Fruit fly (Drosophila melanogaster): ENCODE data around the gene CG43117.

The CG43117 gene

DNA sequence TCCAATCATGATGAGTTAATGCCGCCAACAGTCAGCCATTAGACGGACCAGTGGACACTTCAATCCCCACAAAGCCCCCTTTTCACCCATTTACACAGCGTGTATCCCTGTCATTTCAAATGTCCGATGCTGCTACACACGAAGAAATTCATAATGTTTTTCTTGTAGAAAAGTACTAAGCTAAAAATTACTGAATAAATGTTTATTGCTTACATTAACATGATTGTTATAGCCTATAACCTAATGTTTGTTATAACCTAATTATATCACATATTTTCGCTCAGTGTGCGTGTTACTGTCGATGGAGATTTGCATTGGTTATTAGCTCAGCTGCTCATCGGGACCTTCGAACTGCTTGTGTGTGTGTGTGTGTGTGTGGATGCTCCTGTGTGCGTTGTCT, 18.1 kb upstream of the CG43117 start (continued):
- TF ChIP-seq Sox14 (GFP tag; optimal IDR thresholded peaks at IDR 0.05), result peak; percentile 46
- peak; percentile 4 for TF ChIP-seq CG10631 (GFP tag; optimal IDR thresholded peaks at IDR 0.05)
- TF ChIP-seq Sox102F (GFP tag; optimal IDR thresholded peaks at IDR 0.05), result peak; percentile 42
- TF ChIP-seq CG34406 (GFP tag; optimal IDR thresholded peaks at IDR 0.05), result peak; percentile 30
- peak; percentile 82 for TF ChIP-seq eg (GFP tag; IDR thresholded peaks at IDR 0.05)
- no peak for TF ChIP-seq CG6854 (GFP tag; optimal IDR thresholded peaks at IDR 0.05)
- TF ChIP-seq vri (GFP tag; optimal IDR thresholded peaks at IDR 0.05), result peak; percentile 3
- TF ChIP-seq fd85E (GFP tag; optimal IDR thresholded peaks at IDR 0.05), result no peak
- TF ChIP-seq CG8119 (GFP tag; IDR thresholded peaks at IDR 0.05), result peak; percentile 63; the same call in 2 of the 3 replicates
- TF ChIP-seq Smox (GFP tag; optimal IDR thresholded peaks at IDR 0.05), result peak; percentile 44
- peak; percentile 65 for TF ChIP-seq esn (GFP tag; optimal IDR thresholded peaks at IDR 0.05)
- TF ChIP-seq Eip93F (GFP tag; optimal IDR thresholded peaks at IDR 0.05), result no peak
- TF ChIP-seq dsx (GFP tag; optimal IDR thresholded peaks at IDR 0.05; ENCODE audit: poor library complexity, severe bottlenecking), result no peak
- no peak for TF ChIP-seq Sox15 (GFP tag; optimal IDR thresholded peaks at IDR 0.05)
- TF ChIP-seq Ets96B (tag; optimal IDR thresholded peaks at IDR 0.05), result peak; percentile 31
- TF ChIP-seq CG32006 (GFP tag; optimal IDR thresholded peaks at IDR 0.05), result peak; percentile 62
- peak; percentile 52 for TF ChIP-seq lz (GFP tag; optimal IDR thresholded peaks at IDR 0.05)

- no peak for TF ChIP-seq vri (GFP tag; optimal IDR thresholded peaks at IDR 0.05)
- TF ChIP-seq CG1621 (tag; optimal IDR thresholded peaks at IDR 0.05), result peak; percentile 41
- peak; percentile 16 for TF ChIP-seq CG6276 (GFP tag; optimal IDR thresholded peaks at IDR 0.05)
- TF ChIP-seq CG6854 (GFP tag; optimal IDR thresholded peaks at IDR 0.05), result peak; percentile 75
- no peak for TF ChIP-seq fd85E (GFP tag; optimal IDR thresholded peaks at IDR 0.05)
- TF ChIP-seq Lpt (GFP tag; optimal IDR thresholded peaks at IDR 0.05), result peak; percentile 10
- TF ChIP-seq lz (GFP tag; optimal IDR thresholded peaks at IDR 0.05), result no peak
- peak; percentile 72 for TF ChIP-seq Eip78C (GFP tag)
- peak; percentile 38; the same call in 2 of the 3 replicates for TF ChIP-seq eg (GFP tag; IDR thresholded peaks at IDR 0.05)
- peak; percentile 18 for TF ChIP-seq CG6808 (GFP tag; optimal IDR thresholded peaks at IDR 0.05)
- peak; percentile 15 for TF ChIP-seq CG32006 (GFP tag; optimal IDR thresholded peaks at IDR 0.05)
- no peak for TF ChIP-seq Eip75B (GFP tag; optimal IDR thresholded peaks at IDR 0.05)
- peak in 1 of 2 experiments; percentile 2 for TF ChIP-seq ss (GFP tag; optimal IDR thresholded peaks at IDR 0.05)
- TF ChIP-seq Blimp-1 (GFP tag; optimal IDR thresholded peaks at IDR 0.05), result peak; percentile 73
- TF ChIP-seq Ets96B (tag; optimal IDR thresholded peaks at IDR 0.05), result no peak
- TF ChIP-seq CG3919 (GFP tag; optimal IDR thresholded peaks at IDR 0.05), result peak; percentile 8
Observed at dm6 chr3R:26440455-26441196, 14.0 kb upstream of the CG43117 start, which contains the start of gene tx. tx (plus strand) TSS chr3R:26440778.

DNA sequence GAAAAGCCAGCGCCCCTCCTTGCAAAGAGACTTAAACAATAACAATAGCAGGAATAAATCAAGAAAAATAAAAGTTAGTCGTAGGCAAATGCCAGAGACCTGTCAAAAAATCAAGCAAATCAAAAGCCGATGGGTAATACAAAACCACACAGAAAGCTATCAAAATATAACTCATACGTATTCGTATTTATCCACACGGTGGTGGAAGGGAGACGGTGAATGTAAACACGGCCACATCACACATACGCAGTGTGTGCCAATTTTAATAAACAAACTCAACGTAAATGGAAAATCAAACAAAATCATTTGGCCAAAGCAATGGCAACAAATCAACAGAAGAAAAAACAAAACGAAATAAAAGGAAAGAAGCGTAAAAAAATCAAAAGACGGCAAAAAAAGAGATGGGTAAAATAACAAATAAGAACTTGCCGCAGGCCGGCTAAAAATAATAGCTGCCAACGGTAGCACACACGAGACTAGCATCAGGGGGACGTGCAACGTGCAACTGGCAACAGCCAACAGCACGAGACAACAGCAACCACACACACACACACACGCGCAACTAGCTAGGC, 11.9 kb upstream of the CG43117 start:
- TF ChIP-seq Ets96B (tag; optimal IDR thresholded peaks at IDR 0.05) (no peak), CG32006 (GFP tag; optimal IDR thresholded peaks at IDR 0.05) (no peak), esn (GFP tag; optimal IDR thresholded peaks at IDR 0.05) (no peak), Sox14 (GFP tag; optimal IDR thresholded peaks at IDR 0.05) (no peak), CG34406 (GFP tag; optimal IDR thresholded peaks at IDR 0.05) (no peak), Eip78C (GFP tag) (no peak), Hr38 (GFP tag; optimal IDR thresholded peaks at IDR 0.05) (no peak), Hr4 (GFP tag; optimal IDR thresholded peaks at IDR 0.05) (no peak), CG8119 (GFP tag; IDR thresholded peaks at IDR 0.05) (peak; percentile 55), Blimp-1 (GFP tag; optimal IDR thresholded peaks at IDR 0.05) (no peak), CG6854 (GFP tag; optimal IDR thresholded peaks at IDR 0.05) (no peak), fd59A (GFP tag; optimal IDR thresholded peaks at IDR 0.05) (no peak), CG6792 (GFP tag; optimal IDR thresholded peaks at IDR 0.05) (no peak), CG8319 (GFP tag; optimal IDR thresholded peaks at IDR 0.05) (no peak), CG4318 (GFP tag; optimal IDR thresholded peaks at IDR 0.05) (no peak), Smox (GFP tag; optimal IDR thresholded peaks at IDR 0.05) (no peak), CG10669 (GFP tag; optimal IDR thresholded peaks at IDR 0.05) (no peak), CG1621 (tag; optimal IDR thresholded peaks at IDR 0.05) (no peak), lz (GFP tag; optimal IDR thresholded peaks at IDR 0.05) (no peak), svp (GFP tag) (no peak), CG31627 (GFP tag; optimal IDR thresholded peaks at IDR 0.05) (no peak), pdm3 (GFP tag; optimal IDR thresholded peaks at IDR 0.05) (no peak), CG7368 (GFP tag; optimal IDR thresholded peaks at IDR 0.05) (no peak), Sox15 (GFP tag; optimal IDR thresholded peaks at IDR 0.05) (no peak), CG6163 (GFP tag; IDR thresholded peaks at IDR 0.05) (peak; percentile 51; the same call in 2 of the 3 replicates), Eip93F (GFP tag; optimal IDR thresholded peaks at IDR 0.05) (no peak), OdsH (GFP tag; optimal IDR thresholded peaks at IDR 0.05) (no peak), CG6808 (GFP tag; optimal IDR thresholded peaks at IDR 0.05) (peak; percentile 5), CG9139 (GFP tag; optimal IDR thresholded peaks at IDR 0.05) (no peak), achi (GFP tag; optimal IDR thresholded peaks at IDR 0.05) (no peak), salr (GFP tag; optimal IDR thresholded peaks at IDR 0.05) (no peak), CG15336 (GFP tag; IDR thresholded peaks at IDR 0.05) (peak; percentile 65)
